Fruit fly (Drosophila melanogaster): ENCODE measurements around the gene CG17343.

CG17343 gene

dm6 chr2L:19074099-19074828 lies 9.5 kb downstream of the CG17343 start, which contains the start of gene CG17572:
CG17572 (minus strand) TSS chr2L:19074149.
- TF ChIP-seq CG9139 (GFP tag; optimal IDR thresholded peaks at IDR 0.05): no peak
- TF ChIP-seq Gug (GFP tag; IDR thresholded peaks at IDR 0.05): no peak
- no peak for TF ChIP-seq svp (GFP tag)
- no peak for TF ChIP-seq CG6808 (GFP tag; optimal IDR thresholded peaks at IDR 0.05)
- TF ChIP-seq CG15336 (GFP tag; IDR thresholded peaks at IDR 0.05): no peak
- TF ChIP-seq Eip78C (GFP tag): peak; percentile 13
- TF ChIP-seq CG7368 (GFP tag; optimal IDR thresholded peaks at IDR 0.05): no peak
- TF ChIP-seq topi (GFP tag; optimal IDR thresholded peaks at IDR 0.05): no peak

- TF ChIP-seq CG31627 (GFP tag; optimal IDR thresholded peaks at IDR 0.05): no peak
- no peak for TF ChIP-seq CG34406 (GFP tag; optimal IDR thresholded peaks at IDR 0.05)
- no peak for TF ChIP-seq Sox14 (GFP tag; optimal IDR thresholded peaks at IDR 0.05)
- TF ChIP-seq net (GFP tag; optimal IDR thresholded peaks at IDR 0.05): no peak
- TF ChIP-seq Eip93F (GFP tag; optimal IDR thresholded peaks at IDR 0.05): no peak
- TF ChIP-seq CG10631 (GFP tag; optimal IDR thresholded peaks at IDR 0.05): no peak
- TF ChIP-seq CG3919 (GFP tag; optimal IDR thresholded peaks at IDR 0.05): no peak
- no peak for TF ChIP-seq CG6808 (GFP tag; optimal IDR thresholded peaks at IDR 0.05)
- no peak for TF ChIP-seq dsx (GFP tag; optimal IDR thresholded peaks at IDR 0.05; ENCODE audit: poor library complexity, severe bottlenecking)
- no peak for TF ChIP-seq Smox (GFP tag; optimal IDR thresholded peaks at IDR 0.05)
- TF ChIP-seq Ets21C (GFP tag; optimal IDR thresholded peaks at IDR 0.05): no peak
- TF ChIP-seq cyc (GFP tag; optimal IDR thresholded peaks at IDR 0.05): no peak
- TF ChIP-seq pdm3 (GFP tag; optimal IDR thresholded peaks at IDR 0.05): no peak
- no peak for TF ChIP-seq CG6163 (GFP tag; IDR thresholded peaks at IDR 0.05)
- no peak for TF ChIP-seq Blimp-1 (GFP tag; optimal IDR thresholded peaks at IDR 0.05)
- no peak for TF ChIP-seq fd59A (GFP tag; optimal IDR thresholded peaks at IDR 0.05)
- TF ChIP-seq Hr39 (GFP tag; optimal IDR thresholded peaks at IDR 0.05): no peak
- TF ChIP-seq CG6854 (GFP tag; optimal IDR thresholded peaks at IDR 0.05): no peak
- no peak for TF ChIP-seq lz (GFP tag; optimal IDR thresholded peaks at IDR 0.05)
These were observed 14.2 kb downstream of the CG17343 start, which contains the start of gene CG10700 for dm6 chr2L:19078928-19079327. CG10700 (minus strand) TSS chr2L:19079028.

dm6 chr2L:19079742-19080141 lies 15.0 kb downstream of the CG17343 start:
- TF ChIP-seq fd59A (GFP tag; optimal IDR thresholded peaks at IDR 0.05): no peak
- no peak for TF ChIP-seq Smox (GFP tag; optimal IDR thresholded peaks at IDR 0.05)
- TF ChIP-seq ss (GFP tag; optimal IDR thresholded peaks at IDR 0.05): no peak
- no peak for TF ChIP-seq CG6792 (GFP tag; optimal IDR thresholded peaks at IDR 0.05)
- TF ChIP-seq Eip75B (GFP tag; optimal IDR thresholded peaks at IDR 0.05): no peak
- TF ChIP-seq CG4318 (GFP tag; optimal IDR thresholded peaks at IDR 0.05): no peak
- no peak for TF ChIP-seq CG1621 (tag; optimal IDR thresholded peaks at IDR 0.05)
- no peak for TF ChIP-seq CG11294 (GFP tag; IDR thresholded peaks at IDR 0.05)
- TF ChIP-seq CG8119 (GFP tag; IDR thresholded peaks at IDR 0.05): no peak
- no peak for TF ChIP-seq svp (GFP tag)
- no peak for TF ChIP-seq vri (GFP tag; optimal IDR thresholded peaks at IDR 0.05)
- TF ChIP-seq topi (GFP tag; optimal IDR thresholded peaks at IDR 0.05): no peak

dm6 chr2L:19083320-19083764 lies 18.6 kb downstream of the CG17343 start:
- TF ChIP-seq ss (GFP tag; optimal IDR thresholded peaks at IDR 0.05) (no peak), Lpt (GFP tag; optimal IDR thresholded peaks at IDR 0.05) (no peak), acj6 (GFP tag; optimal IDR thresholded peaks at IDR 0.05) (no peak), CG3919 (GFP tag; optimal IDR thresholded peaks at IDR 0.05) (no peak), topi (GFP tag; optimal IDR thresholded peaks at IDR 0.05) (no peak), CG6276 (GFP tag; optimal IDR thresholded peaks at IDR 0.05) (no peak), CG6163 (GFP tag; IDR thresholded peaks at IDR 0.05) (0 out of 3 replicates have a peak, but pooled peaks have one; percentile 21)
